Fruit fly (Drosophila melanogaster): Measurements from ENCODE around the gene CG31111.

The CG31111 gene

dm6 chr3R:25082348-25082747 is 26.4 kb upstream of the CG31111 start, which contains the start of gene fd96Ca:
TSS of gene fd96Ca (plus strand) at chr3R:25082684.
- TF ChIP-seq Kr (GFP tag; optimal IDR thresholded peaks at IDR 0.05): no peak
- no peak for TF ChIP-seq CG32532 (GFP tag; IDR thresholded peaks at IDR 0.05)
- TF ChIP-seq lab (GFP tag; optimal IDR thresholded peaks at IDR 0.05): no peak
- TF ChIP-seq Adf1 (GFP tag; IDR thresholded peaks at IDR 0.05): no peak
- TF ChIP-seq luna (GFP tag; optimal IDR thresholded peaks at IDR 0.05): no peak
- TF ChIP-seq CG3407 (GFP tag; optimal IDR thresholded peaks at IDR 0.05): no peak
- TF ChIP-seq sens (GFP tag): no peak
- TF ChIP-seq sob (GFP tag; IDR thresholded peaks at IDR 0.05): no peak
- TF ChIP-seq Trl (optimal IDR thresholded peaks at IDR 0.05): peak in 1 of 2 experiments; percentile 22
- TF ChIP-seq Trl (GFP tag; optimal IDR thresholded peaks at IDR 0.05): no peak
- TF ChIP-seq crol (GFP tag; IDR thresholded peaks at IDR 0.05): peak; percentile 84; the same call in 1 of the 2 replicates
- TF ChIP-seq wek (GFP tag; optimal IDR thresholded peaks at IDR 0.05): no peak
- no peak for TF ChIP-seq Hmx (GFP tag; optimal IDR thresholded peaks at IDR 0.05)
- no peak for TF ChIP-seq CG17612 (GFP tag; IDR thresholded peaks at IDR 0.05)
- peak; percentile 83 for TF ChIP-seq zf30C (GFP tag; optimal IDR thresholded peaks at IDR 0.05)
- TF ChIP-seq Fer1 (GFP tag; optimal IDR thresholded peaks at IDR 0.05): no peak
- TF ChIP-seq ems (GFP tag; optimal IDR thresholded peaks at IDR 0.05): no peak
- TF ChIP-seq chif (GFP tag; optimal IDR thresholded peaks at IDR 0.05): no peak
- TF ChIP-seq CG8290 (GFP tag; optimal IDR thresholded peaks at IDR 0.05): no peak
- TF ChIP-seq CG8290 (tag; optimal IDR thresholded peaks at IDR 0.05): no peak
- TF ChIP-seq Sry-δ (GFP tag; optimal IDR thresholded peaks at IDR 0.05): no peak
- no peak for TF ChIP-seq PHDP (tag; optimal IDR thresholded peaks at IDR 0.05)
- no peak for TF ChIP-seq nerfin-1 (tag; optimal IDR thresholded peaks at IDR 0.05)
- no peak for TF ChIP-seq CG10366 (GFP tag; IDR thresholded peaks at IDR 0.05)
- TF ChIP-seq Doc2 (GFP tag; IDR thresholded peaks at IDR 0.05): no peak
- TF ChIP-seq Hmr (GFP tag; optimal IDR thresholded peaks at IDR 0.05): no peak
- TF ChIP-seq CG10654 (GFP tag; optimal IDR thresholded peaks at IDR 0.05): no peak
- TF ChIP-seq unpg (GFP tag; optimal IDR thresholded peaks at IDR 0.05): no peak
- no peak for TF ChIP-seq ham (GFP tag; IDR thresholded peaks at IDR 0.05)
- no peak for TF ChIP-seq fu2 (GFP tag; optimal IDR thresholded peaks at IDR 0.05)
- TF ChIP-seq knrl (GFP tag; IDR thresholded peaks at IDR 0.05; ENCODE audit: partially characterized antibody): no peak
- TF ChIP-seq CG12104 (GFP tag; optimal IDR thresholded peaks at IDR 0.05): no peak
- no peak for TF ChIP-seq CG11695 (GFP tag; IDR thresholded peaks at IDR 0.05)
- TF ChIP-seq dati (GFP tag; IDR thresholded peaks at IDR 0.05): no peak
- TF ChIP-seq Jarid2 (GFP tag; optimal IDR thresholded peaks at IDR 0.05): no peak
- peak; percentile 92 for TF ChIP-seq Nf-YC (tag; optimal IDR thresholded peaks at IDR 0.05)
- TF ChIP-seq Camta (GFP tag; optimal IDR thresholded peaks at IDR 0.05): no peak
- TF ChIP-seq pan (optimal IDR thresholded peaks at IDR 0.05): no peak
- TF ChIP-seq pan (GFP tag; optimal IDR thresholded peaks at IDR 0.05 in 1 of 2, IDR thresholded peaks at IDR 0.05 in 1 of 2): no peak
- no peak for TF ChIP-seq danr (GFP tag; IDR thresholded peaks at IDR 0.05)
- peak; percentile 95 for TF ChIP-seq Nf-YB (GFP tag; optimal IDR thresholded peaks at IDR 0.05)
- no peak for TF ChIP-seq vvl (GFP tag; IDR thresholded peaks at IDR 0.05)
- no peak for TF ChIP-seq ind (GFP tag; optimal IDR thresholded peaks at IDR 0.05)
- TF ChIP-seq CG11093 (GFP tag; IDR thresholded peaks at IDR 0.05): no peak
- no peak for TF ChIP-seq Abd-B (GFP tag; optimal IDR thresholded peaks at IDR 0.05)

DNA sequence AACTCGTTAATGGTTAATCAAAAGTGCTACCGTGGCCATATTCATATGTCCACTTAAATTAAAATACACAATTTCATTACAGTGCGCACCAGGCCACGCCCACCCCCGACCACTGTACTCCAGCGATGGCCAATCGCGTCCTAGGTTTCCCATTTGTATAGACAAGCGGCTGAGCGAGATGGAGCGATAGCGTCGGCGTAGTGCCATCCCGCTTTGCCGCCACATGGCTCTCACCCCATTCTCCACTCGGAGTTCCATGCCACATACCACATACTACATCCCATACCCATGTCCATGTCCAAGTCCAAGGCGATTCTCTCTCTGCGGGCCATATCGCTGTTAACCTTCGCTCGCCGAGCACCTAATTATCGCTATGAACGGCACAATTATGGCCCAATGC is 24.5 kb upstream of the CG31111 start:
- TF ChIP-seq Dek (tag; optimal IDR thresholded peaks at IDR 0.05) (no peak), CG15011 (GFP tag; optimal IDR thresholded peaks at IDR 0.05) (no peak), Mad (GFP tag; optimal IDR thresholded peaks at IDR 0.05) (no peak), Gug (GFP tag; IDR thresholded peaks at IDR 0.05) (no peak), cas (GFP tag; IDR thresholded peaks at IDR 0.05) (no peak), CG11695 (GFP tag; IDR thresholded peaks at IDR 0.05) (0 out of 3 replicates have a peak, but pooled peaks have one; percentile 11), jing (GFP tag; optimal IDR thresholded peaks at IDR 0.05) (peak; percentile 85), CG32767 (GFP tag; IDR thresholded peaks at IDR 0.05) (no peak), eve (GFP tag; optimal IDR thresholded peaks at IDR 0.05) (no peak), MESR4 (GFP tag; optimal IDR thresholded peaks at IDR 0.05) (no peak), crp (GFP tag; optimal IDR thresholded peaks at IDR 0.05) (no peak), oc (tag; optimal IDR thresholded peaks at IDR 0.05) (no peak), zf30C (GFP tag; optimal IDR thresholded peaks at IDR 0.05) (peak; percentile 41)
